Worm (Caenorhabditis elegans): ENCODE measurements around the gene exc-12.

DNA sequence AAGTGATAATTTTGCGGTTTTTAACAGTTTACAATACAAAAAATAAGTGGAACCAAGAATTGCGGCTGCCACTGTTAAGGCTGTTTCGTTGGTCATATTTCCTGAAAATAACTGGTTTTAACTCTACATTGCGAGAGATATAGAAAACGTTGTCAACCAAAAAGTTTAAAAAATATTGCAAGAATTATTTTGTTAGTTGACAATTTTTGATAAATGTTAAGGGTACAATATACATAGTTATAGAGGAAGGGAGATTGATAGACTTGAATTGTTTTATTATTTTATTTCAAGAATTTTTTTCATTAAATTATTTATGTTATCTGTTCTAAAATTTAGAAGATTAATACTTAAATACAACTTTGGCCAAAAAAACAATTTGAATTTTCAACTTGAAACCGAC is 26.8 kb downstream of the exc-12 start, which contains the start of gene acs-5:
- TF ChIP-seq ztf-11 (tag; optimal IDR thresholded peaks at IDR 0.05) = no peak
- TF ChIP-seq elt-3 (tag; optimal IDR thresholded peaks at IDR 0.05) = no peak
- no peak for TF ChIP-seq egl-27 (tag; optimal IDR thresholded peaks at IDR 0.05)
- no peak for TF ChIP-seq aly-2 (tag; optimal IDR thresholded peaks at IDR 0.05)
- TF ChIP-seq lin-13 (GFP tag; optimal IDR thresholded peaks at IDR 0.05) = no peak
- no peak for TF ChIP-seq nhr-237 (tag; optimal IDR thresholded peaks at IDR 0.05)
- no peak for TF ChIP-seq mbf-1 (tag; optimal IDR thresholded peaks at IDR 0.05)
- TF ChIP-seq skn-1 (tag; optimal IDR thresholded peaks at IDR 0.05) = no peak
- TF ChIP-seq elt-1 (tag; optimal IDR thresholded peaks at IDR 0.05) = no peak
- no peak for TF ChIP-seq nhr-77 (tag; optimal IDR thresholded peaks at IDR 0.05)
- TF ChIP-seq ztf-4 (tag; optimal IDR thresholded peaks at IDR 0.05) = no peak
- TF ChIP-seq mdl-1 (tag; optimal IDR thresholded peaks at IDR 0.05) = no peak
- TF ChIP-seq unc-62 (GFP tag; optimal IDR thresholded peaks at IDR 0.05) = no peak

Measured in whole organism, L2 larva.